Fruit fly (Drosophila melanogaster): Measurements from ENCODE around the gene comt.

Gene comt

DNA sequence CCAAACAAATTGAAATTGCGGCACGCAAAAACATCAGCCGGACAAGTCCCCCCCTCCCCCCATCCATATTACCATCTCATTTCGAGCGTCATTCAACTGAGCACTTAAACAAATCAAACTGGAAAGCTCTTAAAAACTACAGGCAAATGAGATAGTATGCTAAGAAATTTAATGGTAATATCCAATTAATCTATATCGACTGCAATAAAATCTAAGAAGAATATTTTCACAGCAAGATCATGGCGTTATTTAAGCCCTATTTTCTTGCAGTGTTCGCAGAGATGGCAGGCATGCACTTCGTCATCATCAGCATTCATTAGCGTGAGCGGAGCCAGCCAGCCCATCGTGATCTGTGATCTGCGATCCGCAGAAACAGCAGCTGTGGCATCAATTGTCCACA is 14.4 kb upstream of the comt start (continued):
- TF ChIP-seq HLH3B (GFP tag; IDR thresholded peaks at IDR 0.05), result peak; percentile 49; the same call in 1 of the 2 replicates
- peak; percentile 18; the same call in 1 of the 2 replicates for TF ChIP-seq CG14667 (GFP tag; IDR thresholded peaks at IDR 0.05)
- TF ChIP-seq CG17359 (tag; optimal IDR thresholded peaks at IDR 0.05), result peak; percentile 43

DNA sequence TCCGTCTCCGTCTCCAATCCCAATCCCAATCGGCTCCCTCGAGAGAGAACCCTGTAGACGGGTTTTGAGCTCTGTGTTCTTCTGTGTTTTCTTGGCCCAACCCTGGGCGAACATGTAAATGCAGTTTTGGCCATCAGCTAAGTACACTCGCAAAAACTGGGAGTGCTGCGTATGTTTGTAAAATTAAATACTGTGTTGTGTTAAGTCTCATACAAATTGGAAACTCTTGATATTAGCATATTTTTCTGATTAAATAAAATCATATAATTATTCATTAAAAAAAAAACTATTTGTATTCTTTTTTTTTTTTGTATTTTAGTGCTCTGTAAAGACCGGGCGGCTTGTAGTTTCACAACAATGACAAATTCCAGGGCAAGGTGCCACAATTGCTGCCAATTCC is 13.1 kb upstream of the comt start:
- TF ChIP-seq dysf (GFP tag; IDR thresholded peaks at IDR 0.05), result no peak
- no peak for TF ChIP-seq corto (GFP tag; optimal IDR thresholded peaks at IDR 0.05)
- TF ChIP-seq CG17612 (GFP tag; IDR thresholded peaks at IDR 0.05), result no peak
- TF ChIP-seq Hr39 (optimal IDR thresholded peaks at IDR 0.05), result no peak
- no peak for TF ChIP-seq CG13287 (GFP tag; IDR thresholded peaks at IDR 0.05; ENCODE audit: partially characterized antibody)
- no peak for TF ChIP-seq CG1233 (GFP tag; optimal IDR thresholded peaks at IDR 0.05)
- TF ChIP-seq nom (GFP tag; optimal IDR thresholded peaks at IDR 0.05), result peak; percentile 61
- TF ChIP-seq lbe (GFP tag; optimal IDR thresholded peaks at IDR 0.05), result peak; percentile 33
- no peak for TF ChIP-seq CG15479 (GFP tag; optimal IDR thresholded peaks at IDR 0.05)
- TF ChIP-seq bsh (GFP tag; optimal IDR thresholded peaks at IDR 0.05), result peak in 1 of 2 experiments; percentile 59
- TF ChIP-seq CG3163 (GFP tag; optimal IDR thresholded peaks at IDR 0.05), result no peak

DNA sequence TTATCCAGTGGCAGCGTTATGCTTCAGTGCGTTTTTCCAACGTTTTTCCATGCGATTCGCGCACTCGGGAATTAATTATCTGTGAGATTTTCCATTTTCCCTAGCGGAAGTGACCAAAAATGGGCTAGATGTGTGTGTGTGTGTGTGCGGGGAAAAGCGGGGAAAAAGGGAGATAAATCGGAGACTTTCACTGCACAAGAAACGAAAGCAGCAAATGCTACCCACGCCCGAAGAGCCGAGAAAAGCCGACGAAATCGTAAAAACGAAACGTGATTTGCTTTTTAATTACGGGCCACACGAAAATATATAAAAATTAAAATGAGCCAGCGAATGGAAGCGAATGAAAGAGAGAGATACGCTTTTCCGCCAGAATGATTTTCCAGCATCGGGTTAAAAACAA is 11.0 kb upstream of the comt start:
- no peak for TF ChIP-seq Spps (tag; optimal IDR thresholded peaks at IDR 0.05)
- TF ChIP-seq CG18476 (GFP tag; optimal IDR thresholded peaks at IDR 0.05), result no peak
- TF ChIP-seq slou (GFP tag; optimal IDR thresholded peaks at IDR 0.05), result no peak
- no peak for TF ChIP-seq scrt (GFP tag; optimal IDR thresholded peaks at IDR 0.05)
- no peak for TF ChIP-seq caup (GFP tag; optimal IDR thresholded peaks at IDR 0.05; ENCODE audit: severe bottlenecking)
- TF ChIP-seq CG17359 (tag; optimal IDR thresholded peaks at IDR 0.05), result no peak
- no peak for TF ChIP-seq ash1 (GFP tag; optimal IDR thresholded peaks at IDR 0.05)
- TF ChIP-seq Taf1 (GFP tag; IDR thresholded peaks at IDR 0.05), result no peak
- TF ChIP-seq Deaf1 (tag; optimal IDR thresholded peaks at IDR 0.05), result peak; percentile 70
- no peak for TF ChIP-seq NFAT (GFP tag; IDR thresholded peaks at IDR 0.05)
- TF ChIP-seq lmd (GFP tag; IDR thresholded peaks at IDR 0.05), result no peak
- TF ChIP-seq H15 (GFP tag; IDR thresholded peaks at IDR 0.05), result no peak
- TF ChIP-seq her (GFP tag; optimal IDR thresholded peaks at IDR 0.05), result no peak
- no peak for TF ChIP-seq CG2202 (tag; optimal IDR thresholded peaks at IDR 0.05)
- TF ChIP-seq hth (optimal IDR thresholded peaks at IDR 0.05), result no peak
- no peak for TF ChIP-seq pho (GFP tag; optimal IDR thresholded peaks at IDR 0.05)
- no peak for TF ChIP-seq CG6272 (GFP tag; IDR thresholded peaks at IDR 0.05)
- peak; percentile 44; the same call in 1 of the 2 replicates for TF ChIP-seq crol (GFP tag; IDR thresholded peaks at IDR 0.05)
- TF ChIP-seq CG10654 (GFP tag; optimal IDR thresholded peaks at IDR 0.05), result no peak
- no peak for TF ChIP-seq CG13123 (GFP tag; optimal IDR thresholded peaks at IDR 0.05)
- no peak for TF ChIP-seq repo (GFP tag; optimal IDR thresholded peaks at IDR 0.05)
- TF ChIP-seq unpg (GFP tag; optimal IDR thresholded peaks at IDR 0.05), result no peak
- TF ChIP-seq B-H2 (GFP tag; optimal IDR thresholded peaks at IDR 0.05), result no peak
- no peak for TF ChIP-seq MBD-R2 (GFP tag; IDR thresholded peaks at IDR 0.05)
- no peak for TF ChIP-seq h (optimal IDR thresholded peaks at IDR 0.05)
- no peak for TF ChIP-seq CG34422 (GFP tag; IDR thresholded peaks at IDR 0.05)
- TF ChIP-seq CG12299 (tag; optimal IDR thresholded peaks at IDR 0.05), result no peak
- peak; percentile 89 for TF ChIP-seq Blimp-1 (GFP tag; optimal IDR thresholded peaks at IDR 0.05)
- TF ChIP-seq sr (GFP tag; IDR thresholded peaks at IDR 0.05), result peak; percentile 18; the same call in 1 of the 3 replicates
- no peak for TF ChIP-seq Hand (GFP tag; optimal IDR thresholded peaks at IDR 0.05)
- TF ChIP-seq Drgx (GFP tag; IDR thresholded peaks at IDR 0.05), result no peak
- TF ChIP-seq bbx (GFP tag; IDR thresholded peaks at IDR 0.05; ENCODE audit: partially characterized antibody), result no peak
- no peak for TF ChIP-seq CG11085 (GFP tag; IDR thresholded peaks at IDR 0.05)
- no peak for TF ChIP-seq trh (GFP tag; optimal IDR thresholded peaks at IDR 0.05)
- no peak for TF ChIP-seq Fer3 (tag; optimal IDR thresholded peaks at IDR 0.05)
- no peak for TF ChIP-seq CG30403 (GFP tag; optimal IDR thresholded peaks at IDR 0.05)
- no peak for TF ChIP-seq az2 (GFP tag; optimal IDR thresholded peaks at IDR 0.05)
